Fruit fly (Drosophila melanogaster): ENCODE data around the gene CG31678.

Gene CG31678

dm6 chr2L:20638413-20638812 is 37.3 kb downstream of the CG31678 start (continued):
- TF ChIP-seq lola (GFP tag; optimal IDR thresholded peaks at IDR 0.05) (no peak), CG7372 (GFP tag; IDR thresholded peaks at IDR 0.05) (no peak), ab (GFP tag; optimal IDR thresholded peaks at IDR 0.05) (no peak), CG7357 (GFP tag; IDR thresholded peaks at IDR 0.05) (no peak), onecut (GFP tag; IDR thresholded peaks at IDR 0.05) (no peak), nerfin-1 (tag; optimal IDR thresholded peaks at IDR 0.05) (no peak), gce (GFP tag; IDR thresholded peaks at IDR 0.05) (no peak), CG13424 (tag; optimal IDR thresholded peaks at IDR 0.05) (no peak), chinmo (GFP tag; IDR thresholded peaks at IDR 0.05; ENCODE audit: partially characterized antibody) (no peak), Dek (tag; optimal IDR thresholded peaks at IDR 0.05) (no peak), CG3407 (GFP tag; optimal IDR thresholded peaks at IDR 0.05) (no peak), Deaf1 (tag; optimal IDR thresholded peaks at IDR 0.05) (peak; percentile 77), CG11398 (GFP tag; optimal IDR thresholded peaks at IDR 0.05) (no peak), ERR (GFP tag; optimal IDR thresholded peaks at IDR 0.05) (no peak), ttk (GFP tag; IDR thresholded peaks at IDR 0.05) (no peak), Xrp1 (GFP tag; IDR thresholded peaks at IDR 0.05) (no peak), insv (GFP tag; optimal IDR thresholded peaks at IDR 0.05) (no peak), abd-A (tag; optimal IDR thresholded peaks at IDR 0.05) (no peak), Hr39 (optimal IDR thresholded peaks at IDR 0.05) (no peak), CG10209 (GFP tag; optimal IDR thresholded peaks at IDR 0.05) (no peak), stc (GFP tag; IDR thresholded peaks at IDR 0.05) (0 out of 2 replicates have a peak, but pooled peaks have one; percentile 33), hkb (optimal IDR thresholded peaks at IDR 0.05) (no peak), hkb (GFP tag; IDR thresholded peaks at IDR 0.05) (no peak), vfl (GFP tag; optimal IDR thresholded peaks at IDR 0.05) (no peak), CG13624 (GFP tag; optimal IDR thresholded peaks at IDR 0.05) (no peak), bcd (GFP tag; optimal IDR thresholded peaks at IDR 0.05) (peak; percentile 16), BEAF-32 (GFP tag; optimal IDR thresholded peaks at IDR 0.05) (peak; percentile 29), CG4404 (GFP tag; IDR thresholded peaks at IDR 0.05) (no peak), CG33213 (GFP tag; optimal IDR thresholded peaks at IDR 0.05) (peak; percentile 92), Oli (tag; optimal IDR thresholded peaks at IDR 0.05) (no peak), vnd (GFP tag; IDR thresholded peaks at IDR 0.05; ENCODE audit: partially characterized antibody) (no peak), knrl (GFP tag; IDR thresholded peaks at IDR 0.05; ENCODE audit: partially characterized antibody) (peak; percentile 60), CG14965 (GFP tag; optimal IDR thresholded peaks at IDR 0.05; ENCODE audit: borderline replicate concordance) (no peak), CG10462 (GFP tag; optimal IDR thresholded peaks at IDR 0.05) (no peak), ato (GFP tag; IDR thresholded peaks at IDR 0.05; ENCODE audit: partially characterized antibody) (0 out of 2 replicates have a peak, but pooled peaks have one; percentile 15), CG6654 (GFP tag; optimal IDR thresholded peaks at IDR 0.05) (no peak), CG4707 (GFP tag; optimal IDR thresholded peaks at IDR 0.05) (no peak), nom (GFP tag; optimal IDR thresholded peaks at IDR 0.05) (no peak), Spps (tag; optimal IDR thresholded peaks at IDR 0.05) (no peak), Ada2b (GFP tag; IDR thresholded peaks at IDR 0.05) (no peak), CG8290 (GFP tag; optimal IDR thresholded peaks at IDR 0.05) (peak; percentile 30), CG8290 (tag; optimal IDR thresholded peaks at IDR 0.05) (peak in 1 of 2 experiments; percentile 55), ham (GFP tag; IDR thresholded peaks at IDR 0.05) (no peak), CG15269 (tag; optimal IDR thresholded peaks at IDR 0.05) (peak; percentile 20), ewg (GFP tag; optimal IDR thresholded peaks at IDR 0.05) (no peak), sqz (GFP tag; optimal IDR thresholded peaks at IDR 0.05) (no peak), sob (GFP tag; IDR thresholded peaks at IDR 0.05) (no peak), Fer3 (tag; optimal IDR thresholded peaks at IDR 0.05) (no peak), peb (GFP tag; IDR thresholded peaks at IDR 0.05) (no peak), CG6683 (GFP tag; optimal IDR thresholded peaks at IDR 0.05) (no peak), CG43689 (GFP tag; IDR thresholded peaks at IDR 0.05) (no peak), CG11695 (GFP tag; IDR thresholded peaks at IDR 0.05) (no peak)

Measured in whole organism, embryonic.